Fruit fly (Drosophila melanogaster): ENCODE measurements around the gene CG1907.

DNA sequence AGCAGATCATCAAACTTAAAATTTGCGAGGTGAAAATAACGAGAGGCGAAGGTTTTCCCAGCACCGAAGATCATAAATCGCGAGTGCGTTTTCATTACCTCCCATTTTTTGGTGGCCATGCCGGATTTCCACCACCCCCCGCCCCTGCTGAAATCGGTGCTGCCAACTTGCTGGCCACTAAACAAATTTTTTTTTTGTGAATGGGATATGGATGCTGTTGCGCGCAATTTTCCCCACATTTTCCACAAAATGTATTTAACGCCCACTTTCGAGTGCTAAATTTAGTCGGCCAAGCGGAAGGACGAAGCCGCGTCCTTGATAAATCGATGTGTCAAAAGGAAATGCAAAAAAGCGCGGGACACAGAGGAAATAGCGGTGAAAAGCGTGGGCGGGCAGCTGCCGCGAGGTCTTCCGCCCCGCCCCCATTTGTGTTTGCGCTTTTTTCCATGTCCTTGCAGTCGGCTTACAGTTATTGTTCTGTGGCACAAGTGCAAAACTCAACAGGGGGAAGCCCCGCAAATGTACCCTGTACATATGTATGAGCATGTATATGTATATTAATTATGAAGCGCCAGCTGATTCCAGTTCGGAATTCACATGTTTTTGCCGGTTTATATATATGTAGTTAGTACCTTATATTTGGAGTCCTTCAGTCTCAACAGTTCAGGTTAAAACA, 26.6 kb upstream of the CG1907 start:
- TF ChIP-seq CG14711 (tag; optimal IDR thresholded peaks at IDR 0.05) (no peak), tj (GFP tag; optimal IDR thresholded peaks at IDR 0.05) (no peak)

All from whole organism, adult.